Worm (Caenorhabditis elegans) whole organism, L1 larva: ENCODE data around the gene ddn-1.
"Not testable (repeated sequence)": the region's sequence is repeated elsewhere in the genome, so short reads cannot be mapped to it uniquely, and the experiment has no call there.

Experiments used
- ama-1 ChIP-seq: fragments of 150-350 bp; optimal IDR thresholded peaks from 2 replicates; lab custom pipeline; 2014
- ces-1 ChIP-seq: fragments of 150-350 bp; optimal IDR thresholded peaks from 2 replicates; lab custom pipeline; 2014; ENCODE audit warnings: missing biosample characterization, missing genetic modification reagents, missing genetic modification characterization
- elt-3 ChIP-seq, 6 experiments: fragments of 150-350 bp in 1 of 6; sonication (generic microtip); optimal IDR thresholded peaks; 2 replicates each; lab custom pipeline; 2017 to 2018; ENCODE audit warnings: missing biosample characterization in 6 of 6, missing genetic modification characterization in 6 of 6, inconsistent platforms in 1 of 6
- fkh-10 ChIP-seq: sonication (generic microtip); optimal IDR thresholded peaks from 2 replicates; lab custom pipeline; 2017; ENCODE audit warnings: missing biosample characterization, missing genetic modification reagents, missing genetic modification characterization
- lin-39 ChIP-seq: fragments of 150-350 bp; optimal IDR thresholded peaks from 2 replicates; lab custom pipeline; 2014; ENCODE audit warnings: missing biosample characterization, missing genetic modification reagents, missing genetic modification characterization
- snpc-4 ChIP-seq: fragments of 150-350 bp; optimal IDR thresholded peaks from 2 replicates; lab custom pipeline; 2014; ENCODE audit warnings: missing biosample characterization, missing genetic modification characterization
- unc-130 ChIP-seq: fragments of 150-350 bp; optimal IDR thresholded peaks from 2 replicates; lab custom pipeline; 2017; ENCODE audit warnings: missing biosample characterization, missing genetic modification characterization, inconsistent platforms
- unc-86 ChIP-seq: sonication (generic microtip); optimal IDR thresholded peaks from 2 replicates; lab custom pipeline; 2016; ENCODE audit warnings: missing genetic modification characterization, missing compliant biosample characterization
- ztf-11 ChIP-seq, 2 experiments: sonication (generic microtip); optimal IDR thresholded peaks; 2 replicates each; lab custom pipeline; 2016 to 2017; ENCODE audit warnings: missing genetic modification characterization in 2 of 2, missing biosample characterization in 1 of 2, missing compliant biosample characterization in 1 of 2

ce11 chrV:8722160-8722559 lies 38.2 kb downstream of the ddn-1 start, which contains the start of gene ZC196.8:
- TF ChIP-seq lin-39 (tag; lab: Kevin White, UChicago); unc-86 (tag; lab: Kevin White, UChicago); ama-1; unc-130 (tag; lab: Kevin White, UChicago); ces-1 (GFP tag; lab: Kevin White, UChicago); snpc-4 (tag; lab: Kevin White, UChicago); ztf-11 (tag; optimal IDR thresholded peaks at IDR 0.05; lab: Kevin White, UChicago); fkh-10; elt-3 (tag; optimal IDR thresholded peaks at IDR 0.05; lab: Kevin White, UChicago): not testable (repeated sequence)
